Fruit fly (Drosophila melanogaster) whole organism, embryonic: ENCODE measurements around the gene CG11726.

Experiments used
- CG10209 ChIP-seq: fragments of 200-800 bp; sonication (Bioruptor generic); optimal IDR thresholded peaks from 3 replicates; lab custom pipeline; 2017; ENCODE audit warnings: missing biosample characterization, mild to moderate bottlenecking, missing genetic modification characterization, missing genetic modification reagents
- CG10267 ChIP-seq: fragments of 200-800 bp; sonication (Bioruptor generic); optimal IDR thresholded peaks from 2 replicates; lab custom pipeline; 2018; ENCODE audit warnings: missing biosample characterization, mild to moderate bottlenecking, missing genetic modification characterization, moderate library complexity
- CG11085 ChIP-seq: fragments of 200-800 bp; sonication (Bioruptor generic); IDR thresholded peaks from 2 replicates; pipeline ENCODE4 v1.3.6; 2022; ENCODE audit warnings: missing biosample characterization, missing genetic modification characterization
- CG11696 ChIP-seq: fragments of 200-800 bp; sonication (Bioruptor generic); IDR thresholded peaks from 2 replicates; pipeline ENCODE4 v1.3.6; 2022; ENCODE audit warnings: missing biosample characterization, missing genetic modification characterization
- CG12299 ChIP-seq: fragments of 200-800 bp; sonication (Bioruptor generic); optimal IDR thresholded peaks from 2 replicates; lab custom pipeline; 2018; ENCODE audit warnings: missing biosample characterization, mild to moderate bottlenecking, missing genetic modification characterization
- CG12769 ChIP-seq: fragments of 200-800 bp; sonication (Bioruptor generic); optimal IDR thresholded peaks from 2 replicates; lab custom pipeline; 2019; ENCODE audit warnings: missing biosample characterization, mild to moderate bottlenecking, missing genetic modification characterization, moderate library complexity
- CG13894 ChIP-seq: fragments of 200-800 bp; sonication (Bioruptor generic); optimal IDR thresholded peaks from 3 replicates; lab custom pipeline; 2018; ENCODE audit warnings: missing biosample characterization, mild to moderate bottlenecking, missing genetic modification characterization, moderate library complexity
- CG15601 ChIP-seq: fragments of 200-800 bp; sonication (Bioruptor generic); optimal IDR thresholded peaks from 3 replicates; lab custom pipeline; 2019; ENCODE audit warnings: missing biosample characterization, mild to moderate bottlenecking, missing genetic modification characterization, moderate library complexity
- CG17186 ChIP-seq: fragments of 200-800 bp; sonication (Bioruptor generic); optimal IDR thresholded peaks from 3 replicates; lab custom pipeline; 2017; ENCODE audit warnings: missing biosample characterization, missing genetic modification reagents, missing genetic modification characterization
- CG17912 ChIP-seq: fragments of 200-800 bp; sonication (Bioruptor generic); optimal IDR thresholded peaks from 2 replicates; lab custom pipeline; 2018; ENCODE audit warnings: missing biosample characterization, mild to moderate bottlenecking, missing genetic modification characterization
- CG18476 ChIP-seq: fragments of 200-800 bp; sonication (Bioruptor generic); optimal IDR thresholded peaks from 2 replicates; lab custom pipeline; 2016; ENCODE audit warnings: missing biosample characterization, mild to moderate bottlenecking, missing genetic modification characterization
- CG2199 ChIP-seq: fragments of 200-800 bp; sonication (Bioruptor generic); IDR thresholded peaks from 3 replicates; pipeline ENCODE4 v1.3.6; 2022; ENCODE audit warnings: missing biosample characterization, missing genetic modification characterization
- CG2875 ChIP-seq: fragments of 200-800 bp; sonication (Bioruptor generic); optimal IDR thresholded peaks from 2 replicates; lab custom pipeline; 2017; ENCODE audit warnings: missing biosample characterization, mild to moderate bottlenecking, missing genetic modification characterization, missing genetic modification reagents
- CG3847 ChIP-seq: fragments of 200-800 bp; sonication (Bioruptor generic); IDR thresholded peaks from 2 replicates; pipeline ENCODE4 v1.3.6; 2022; ENCODE audit warnings: missing biosample characterization, missing genetic modification characterization
- CG4404 ChIP-seq: fragments of 200-800 bp; sonication (Bioruptor generic); IDR thresholded peaks from 2 replicates; pipeline ENCODE4 v1.3.6; 2022; ENCODE audit warnings: missing biosample characterization, missing genetic modification characterization
- CG6689 ChIP-seq: fragments of 200-800 bp; sonication (Bioruptor generic); IDR thresholded peaks from 2 replicates; pipeline ENCODE4 v1.3.6; 2022; ENCODE audit warnings: missing biosample characterization, missing genetic modification characterization
- CG6765 ChIP-seq: fragments of 200-800 bp; sonication (Bioruptor generic); optimal IDR thresholded peaks from 3 replicates; lab custom pipeline; 2017; ENCODE audit warnings: missing biosample characterization, mild to moderate bottlenecking, missing genetic modification characterization
- CG7357 ChIP-seq: fragments of 200-800 bp; sonication (Bioruptor generic); IDR thresholded peaks from 3 replicates; pipeline ENCODE4 v1.3.6; 2022; ENCODE audit warnings: missing biosample characterization, missing genetic modification characterization
- CG7987 ChIP-seq: fragments of 200-800 bp; sonication (Bioruptor generic); optimal IDR thresholded peaks from 2 replicates; lab custom pipeline; 2018; ENCODE audit warnings: missing biosample characterization, mild to moderate bottlenecking, missing genetic modification characterization, moderate library complexity
- CG9727 ChIP-seq: fragments of 200-800 bp; sonication (Bioruptor generic); optimal IDR thresholded peaks from 3 replicates; lab custom pipeline; 2017; ENCODE audit warnings: missing biosample characterization, mild to moderate bottlenecking, missing genetic modification characterization
- CoRest ChIP-seq: fragments of 200-800 bp; sonication (Bioruptor generic); optimal IDR thresholded peaks from 3 replicates; lab custom pipeline; 2018; ENCODE audit warnings: missing biosample characterization, mild to moderate bottlenecking, missing genetic modification characterization, moderate library complexity
- Dref ChIP-seq: fragments of 200-800 bp; sonication (Bioruptor generic); IDR thresholded peaks from 2 replicates; pipeline ENCODE4 v1.3.6; 2022; ENCODE audit warnings: missing biosample characterization, missing genetic modification characterization
- E2f2 ChIP-seq: fragments of 200-800 bp; sonication (Bioruptor generic); IDR thresholded peaks from 2 replicates; pipeline ENCODE4 v1.3.6; 2022; ENCODE audit warnings: missing biosample characterization, missing genetic modification characterization
- Ets65A ChIP-seq: fragments of 200-800 bp; sonication (Bioruptor generic); peaks from one replicate; lab custom pipeline; 2016; ENCODE audit warnings: missing biosample characterization, missing genetic modification characterization
- Fer2 ChIP-seq: fragments of 200-800 bp; sonication (Bioruptor generic); optimal IDR thresholded peaks from 2 replicates; lab custom pipeline; 2018; ENCODE audit warnings: missing biosample characterization, mild to moderate bottlenecking, missing genetic modification characterization, moderate library complexity
- GATAe ChIP-seq: fragments of 200-800 bp; sonication (Bioruptor generic); conservative IDR thresholded peaks from 2 replicates; pipeline ENCODE4 v1.3.6; 2022; ENCODE audit warnings: missing biosample characterization, missing genetic modification characterization
- Mad ChIP-seq: fragments of 200-800 bp; sonication (Bioruptor generic); optimal IDR thresholded peaks from 2 replicates; lab custom pipeline; 2016; ENCODE audit warnings: missing biosample characterization, missing genetic modification characterization
- Med ChIP-seq: fragments of 200-800 bp; sonication (Bioruptor generic); peaks from one replicate; lab custom pipeline; 2016; ENCODE audit warnings: missing biosample characterization, missing genetic modification characterization, mild to moderate bottlenecking, inconsistent platforms, moderate library complexity
- Meics ChIP-seq: fragments of 200-800 bp; sonication (Bioruptor generic); optimal IDR thresholded peaks from 2 replicates; lab custom pipeline; 2017; ENCODE audit warnings: missing biosample characterization, mild to moderate bottlenecking, missing genetic modification characterization
- Nf-YC ChIP-seq: fragments of 200-800 bp; optimal IDR thresholded peaks from 3 replicates; lab custom pipeline; 2019; ENCODE audit warnings: missing biosample characterization, mild to moderate bottlenecking, missing genetic modification characterization, moderate library complexity
- Six4 ChIP-seq: fragments of 200-800 bp; sonication (Bioruptor generic); optimal IDR thresholded peaks from 2 replicates; lab custom pipeline; 2016; ENCODE audit warnings: missing biosample characterization, missing genetic modification characterization
- Sry-δ ChIP-seq: fragments of 200-800 bp; sonication (Bioruptor generic); optimal IDR thresholded peaks from 2 replicates; lab custom pipeline; 2016; ENCODE audit warnings: missing biosample characterization, missing genetic modification characterization
- Tbp ChIP-seq: fragments of >200 bp; optimal IDR thresholded peaks from 2 replicates; lab custom pipeline; 2018; ENCODE audit warnings: missing biosample characterization, missing genetic modification characterization
- Vsx1 ChIP-seq: fragments of 200-800 bp; sonication (Bioruptor generic); optimal IDR thresholded peaks from 2 replicates; lab custom pipeline; 2017; ENCODE audit warnings: missing biosample characterization, mild to moderate bottlenecking, missing genetic modification characterization, missing genetic modification reagents
- bab2 ChIP-seq: fragments of 200-800 bp; sonication (Bioruptor generic); optimal IDR thresholded peaks from 2 replicates; lab custom pipeline; 2016; ENCODE audit warnings: missing biosample characterization, missing genetic modification characterization
- bowl ChIP-seq: fragments of 200-800 bp; sonication (Bioruptor generic); IDR thresholded peaks from 2 replicates; pipeline ENCODE4 v1.3.6; 2022; ENCODE audit warnings: missing biosample characterization, missing genetic modification characterization
- cg ChIP-seq: fragments of 200-800 bp; sonication (Bioruptor generic); optimal IDR thresholded peaks from 3 replicates; lab custom pipeline; 2019; ENCODE audit warnings: missing biosample characterization, mild to moderate bottlenecking, missing genetic modification characterization, moderate library complexity
- chinmo ChIP-seq: fragments of 200-800 bp; sonication (Bioruptor generic); IDR thresholded peaks from 4 replicates; pipeline ENCODE4 v1.3.6; 2022; ENCODE audit warnings: missing biosample characterization, missing genetic modification characterization; ENCODE audit not compliant: partially characterized antibody
- cwo ChIP-seq: fragments of 200-800 bp; sonication (Bioruptor generic); optimal IDR thresholded peaks from 3 replicates; lab custom pipeline; 2017; ENCODE audit warnings: missing biosample characterization, missing genetic modification characterization, mild to moderate bottlenecking, moderate library complexity, missing genetic modification reagents
- da ChIP-seq: fragments of 200-800 bp; sonication (Bioruptor generic); optimal IDR thresholded peaks from 2 replicates; lab custom pipeline; 2016; ENCODE audit warnings: missing biosample characterization, missing genetic modification characterization
- emc ChIP-seq: fragments of 200-800 bp; sonication (Bioruptor generic); optimal IDR thresholded peaks from 2 replicates; lab custom pipeline; 2016; ENCODE audit warnings: missing biosample characterization, missing genetic modification characterization
- jing ChIP-seq: fragments of 200-800 bp; sonication (Bioruptor generic); optimal IDR thresholded peaks from 2 replicates; lab custom pipeline; 2018; ENCODE audit warnings: missing biosample characterization, mild to moderate bottlenecking, missing genetic modification characterization
- maf-S ChIP-seq: fragments of 200-800 bp; sonication (Bioruptor generic); optimal IDR thresholded peaks from 2 replicates; lab custom pipeline; 2016; ENCODE audit warnings: missing biosample characterization, missing genetic modification characterization
- mam ChIP-seq: fragments of 200-800 bp; sonication (Bioruptor generic); optimal IDR thresholded peaks from 3 replicates; lab custom pipeline; 2016; ENCODE audit warnings: missing biosample characterization, missing genetic modification characterization
- schlank ChIP-seq: fragments of 200-800 bp; sonication (Bioruptor generic); optimal IDR thresholded peaks from 2 replicates; lab custom pipeline; 2018; ENCODE audit warnings: missing biosample characterization, mild to moderate bottlenecking, missing genetic modification characterization
- sd ChIP-seq: fragments of 200-800 bp; sonication (Bioruptor generic); optimal IDR thresholded peaks from 3 replicates; lab custom pipeline; 2018; ENCODE audit warnings: missing biosample characterization, mild to moderate bottlenecking, missing genetic modification characterization, moderate library complexity
- slbo ChIP-seq: fragments of 200-800 bp; sonication (Bioruptor generic); IDR thresholded peaks from 2 replicates; pipeline ENCODE4 v1.3.6; 2022; ENCODE audit warnings: missing biosample characterization, missing genetic modification characterization
- ssp ChIP-seq: fragments of 200-800 bp; sonication (Bioruptor generic); IDR thresholded peaks from 2 replicates; pipeline ENCODE4 v1.3.6; 2022; ENCODE audit warnings: missing biosample characterization, missing genetic modification characterization
- sug ChIP-seq: fragments of 200-800 bp; optimal IDR thresholded peaks from 2 replicates; lab custom pipeline; 2019; ENCODE audit warnings: missing biosample characterization, mild to moderate bottlenecking, missing genetic modification characterization, moderate library complexity
- tna ChIP-seq: fragments of 200-800 bp; sonication (Bioruptor generic); IDR thresholded peaks from 2 replicates; pipeline ENCODE4 v1.3.6; 2022; ENCODE audit warnings: missing biosample characterization, missing genetic modification characterization; ENCODE audit not compliant: partially characterized antibody
- tx ChIP-seq: fragments of 200-800 bp; sonication (Bioruptor generic); optimal IDR thresholded peaks from 2 replicates; lab custom pipeline; 2016; ENCODE audit warnings: missing biosample characterization, missing genetic modification characterization
- vvl ChIP-seq: fragments of 200-800 bp; sonication (Bioruptor generic); IDR thresholded peaks from 2 replicates; pipeline ENCODE4 v1.3.6; 2022; ENCODE audit warnings: missing biosample characterization, missing genetic modification characterization

Gene CG11726

DNA sequence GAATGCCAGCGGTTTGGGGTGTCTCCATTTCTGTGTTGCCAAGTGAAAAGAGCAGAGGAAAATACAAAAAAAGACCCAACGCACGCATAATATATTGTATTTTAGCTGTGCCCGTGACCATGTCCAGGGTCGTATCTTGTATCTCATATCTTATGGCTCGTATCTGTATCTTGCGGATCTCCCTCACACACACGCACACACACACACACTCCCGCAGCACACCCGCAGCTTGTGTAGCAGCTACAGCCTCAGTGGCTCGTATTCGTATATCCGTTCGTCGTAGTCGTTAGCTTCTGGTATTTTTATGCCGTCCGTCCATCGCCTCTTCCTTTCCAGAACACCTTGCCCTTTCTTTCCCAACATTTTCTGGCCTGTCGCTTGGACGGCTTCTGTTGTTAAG is 10.3 kb upstream of the CG11726 start (continued):
- TF ChIP-seq CG3847 (GFP tag; lab: Robert Waterston, UW) = 0 out of 2 replicates have a peak, but pooled peaks have one; percentile 5
- no peak for TF ChIP-seq Vsx1 (GFP tag; lab: Kevin White, UChicago)
- TF ChIP-seq Six4 = no peak
- no peak for TF ChIP-seq Sry-δ (GFP tag; lab: Kevin White, UChicago)
- TF ChIP-seq CG10267 (tag; lab: Kevin White, UChicago) = no peak
- no peak for TF ChIP-seq cwo
- no peak for TF ChIP-seq E2f2 (GFP tag; lab: Robert Waterston, UW)
- no peak for TF ChIP-seq mam
- TF ChIP-seq bowl = peak; percentile 10; the same call in 1 of the 2 replicates
- TF ChIP-seq GATAe (GFP tag; lab: Robert Waterston, UW) = no peak
- peak; percentile 91 for TF ChIP-seq Ets65A
- TF ChIP-seq CG12299 (tag; lab: Kevin White, UChicago) = no peak
- TF ChIP-seq CG2199 (GFP tag; lab: Robert Waterston, UW) = peak; percentile 66; the same call in 2 of the 3 replicates
- no peak for TF ChIP-seq CG2875 (GFP tag; lab: Kevin White, UChicago)
- TF ChIP-seq CG17186 (GFP tag; lab: Kevin White, UChicago) = no peak
- TF ChIP-seq CG18476 (GFP tag; lab: Kevin White, UChicago) = no peak
- TF ChIP-seq CG11085 (GFP tag; lab: Robert Waterston, UW) = no peak
- TF ChIP-seq slbo (GFP tag; lab: Robert Waterston, UW) = 0 out of 2 replicates have a peak, but pooled peaks have one; percentile 4
- no peak for TF ChIP-seq CG17912 (GFP tag; lab: Kevin White, UChicago)
- TF ChIP-seq CG6765 (GFP tag; lab: Kevin White, UChicago) = no peak
- no peak for TF ChIP-seq emc (GFP tag; lab: Kevin White, UChicago)
- TF ChIP-seq chinmo = 0 out of 4 replicates have a peak, but pooled peaks have one; percentile 51
- no peak for TF ChIP-seq schlank (tag; lab: Kevin White, UChicago)
- TF ChIP-seq Dref (GFP tag; lab: Robert Waterston, UW) = no peak
- TF ChIP-seq Mad (GFP tag; lab: Kevin White, UChicago) = no peak
- TF ChIP-seq Nf-YC (tag; lab: Kevin White, UChicago) = peak; percentile 13
- TF ChIP-seq CG12769 = peak; percentile 61
- TF ChIP-seq CG9727 (GFP tag; lab: Kevin White, UChicago) = peak; percentile 33
- peak; percentile 70 for TF ChIP-seq Med (GFP tag; lab: Kevin White, UChicago)
- TF ChIP-seq CG11696 (GFP tag; lab: Robert Waterston, UW) = no peak
- TF ChIP-seq ssp (GFP tag; lab: Robert Waterston, UW) = no peak
- peak; percentile 61 for TF ChIP-seq vvl
- peak; percentile 75 for TF ChIP-seq CG13894
- TF ChIP-seq tna = no peak
- TF ChIP-seq Meics = no peak
- no peak for TF ChIP-seq CG7987 (GFP tag; lab: Kevin White, UChicago)
- TF ChIP-seq sug (tag; lab: Kevin White, UChicago) = peak; percentile 1
- TF ChIP-seq bab2 = no peak
- TF ChIP-seq CG4404 (GFP tag; lab: Robert Waterston, UW) = no peak
- no peak for TF ChIP-seq maf-S
- TF ChIP-seq Tbp (GFP tag; lab: Kevin White, UChicago) = no peak
- TF ChIP-seq Fer2 (tag; lab: Kevin White, UChicago) = no peak
- TF ChIP-seq jing (GFP tag; lab: Kevin White, UChicago) = no peak
- TF ChIP-seq CoRest = no peak
- TF ChIP-seq CG15601 (tag; lab: Kevin White, UChicago) = peak; percentile 7
- no peak for TF ChIP-seq tx (GFP tag; lab: Kevin White, UChicago)
- TF ChIP-seq CG7357 (GFP tag; lab: Robert Waterston, UW) = no peak
- TF ChIP-seq cg (GFP tag; lab: Kevin White, UChicago) = peak; percentile 75
- no peak for TF ChIP-seq CG6689 (GFP tag; lab: Robert Waterston, UW)
- TF ChIP-seq CG10209 = no peak
- peak; percentile 76 for TF ChIP-seq sd (tag; lab: Kevin White, UChicago)
- TF ChIP-seq da = peak; percentile 9
